Fruit fly (Drosophila melanogaster) S2 (cell line): ENCODE measurements around the gene Cdc5.

Source experiments
- CG8478 ChIP-seq: fragments of >200 bp; optimal IDR thresholded peaks from 2 replicates; lab custom pipeline; 2018
- CTCF ChIP-seq, 2 experiments: fragments of >200 bp; optimal IDR thresholded peaks; 2 replicates each; lab custom pipeline; 2018

dm6 chr3L:395192-395591, 34.0 kb upstream of the Cdc5 start:
- TF ChIP-seq CG8478 (lab: Kevin White, UChicago), result no peak
- TF ChIP-seq CTCF (optimal IDR thresholded peaks at IDR 0.05; lab: Kevin White, UChicago), result no peak
